Fruit fly (Drosophila melanogaster): ENCODE measurements around the gene CG6051.
A peak's percentile ranks its signal among the peaks of the same experiment; 100 is the strongest.

DNA sequence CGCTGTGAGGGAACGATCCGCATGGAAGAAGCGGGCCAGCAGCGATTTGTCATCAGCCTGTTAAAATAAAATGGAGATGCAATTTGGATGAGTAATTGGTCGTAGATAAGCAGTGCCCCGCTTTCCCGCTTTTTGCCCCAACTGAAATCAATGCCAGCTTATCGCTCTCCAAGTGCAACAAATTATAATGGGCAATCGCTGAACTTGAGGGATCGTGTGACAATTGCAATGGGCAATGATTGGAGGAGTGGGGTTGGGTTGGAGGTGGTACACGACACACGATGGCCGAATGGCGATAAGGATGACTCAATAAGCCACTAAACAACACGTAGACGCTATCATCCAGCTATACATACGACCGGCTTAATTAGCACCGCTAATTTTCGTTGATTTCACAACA lies 22.1 kb downstream of the CG6051 start:
- TF ChIP-seq psq (GFP tag; optimal IDR thresholded peaks at IDR 0.05) = no peak
- TF ChIP-seq pan (optimal IDR thresholded peaks at IDR 0.05) = no peak
- TF ChIP-seq Dfd (GFP tag; optimal IDR thresholded peaks at IDR 0.05) = no peak
- TF ChIP-seq fru (GFP tag; optimal IDR thresholded peaks at IDR 0.05) = no peak
- TF ChIP-seq dmrt93B (GFP tag; optimal IDR thresholded peaks at IDR 0.05) = no peak
- no peak for TF ChIP-seq Myc (optimal IDR thresholded peaks at IDR 0.05)
- TF ChIP-seq h (GFP tag; optimal IDR thresholded peaks at IDR 0.05) = peak; percentile 17
- TF ChIP-seq brk (GFP tag; optimal IDR thresholded peaks at IDR 0.05) = no peak
- TF ChIP-seq lola (GFP tag; optimal IDR thresholded peaks at IDR 0.05) = no peak
- TF ChIP-seq Hr78 (GFP tag; optimal IDR thresholded peaks at IDR 0.05) = no peak

Measured in whole organism, wandering third instar larva.